Fruit fly (Drosophila melanogaster) whole organism, embryonic: Measurements from ENCODE around the gene CG11843.

Experiments used
- ATbp ChIP-seq: fragments of 200-800 bp; sonication (Bioruptor generic); optimal IDR thresholded peaks from 2 replicates; lab custom pipeline; 2017; ENCODE audit warnings: missing biosample characterization, mild to moderate bottlenecking, missing genetic modification characterization, missing genetic modification reagents
- B-H1 ChIP-seq: fragments of 200-800 bp; sonication (Bioruptor generic); IDR thresholded peaks from 3 replicates; pipeline ENCODE4 v1.3.6; 2022; ENCODE audit warnings: missing biosample characterization, missing genetic modification characterization
- Bgb ChIP-seq: fragments of 200-800 bp; sonication (Bioruptor generic); IDR thresholded peaks from 2 replicates; pipeline ENCODE4 v1.3.6; 2022; ENCODE audit warnings: missing biosample characterization, missing genetic modification characterization; ENCODE audit not compliant: partially characterized antibody
- CG10267 ChIP-seq: fragments of 200-800 bp; sonication (Bioruptor generic); optimal IDR thresholded peaks from 2 replicates; lab custom pipeline; 2018; ENCODE audit warnings: missing biosample characterization, mild to moderate bottlenecking, missing genetic modification characterization, moderate library complexity
- CG10979 ChIP-seq: fragments of 200-800 bp; sonication (Bioruptor generic); optimal IDR thresholded peaks from 2 replicates; lab custom pipeline; 2018; ENCODE audit warnings: missing biosample characterization, mild to moderate bottlenecking, missing genetic modification characterization, moderate library complexity
- CG11723 ChIP-seq: fragments of 200-800 bp; sonication (Bioruptor generic); optimal IDR thresholded peaks from 2 replicates; lab custom pipeline; 2017; ENCODE audit warnings: missing biosample characterization, mild to moderate bottlenecking, missing genetic modification characterization
- CG14441 ChIP-seq: fragments of 200-800 bp; sonication (Bioruptor generic); IDR thresholded peaks from 2 replicates; pipeline ENCODE4 v1.3.6; 2022; ENCODE audit warnings: missing biosample characterization, missing genetic modification characterization
- CG18619 ChIP-seq: fragments of 200-800 bp; sonication (Bioruptor generic); optimal IDR thresholded peaks from 3 replicates; lab custom pipeline; 2017; ENCODE audit warnings: missing biosample characterization, mild to moderate bottlenecking, missing genetic modification characterization
- CG2120 ChIP-seq: fragments of 200-800 bp; sonication (Bioruptor generic); optimal IDR thresholded peaks from 3 replicates; lab custom pipeline; 2016; ENCODE audit warnings: missing biosample characterization, missing genetic modification characterization
- CG2129 ChIP-seq: fragments of 200-800 bp; sonication (Bioruptor generic); IDR thresholded peaks from 2 replicates; pipeline ENCODE4 v1.3.6; 2022; ENCODE audit warnings: missing biosample characterization, missing genetic modification characterization; ENCODE audit not compliant: partially characterized antibody
- CG2678 ChIP-seq: fragments of 200-800 bp; sonication (Bioruptor generic); optimal IDR thresholded peaks from 3 replicates; lab custom pipeline; 2019; ENCODE audit warnings: missing biosample characterization, mild to moderate bottlenecking, missing genetic modification characterization, moderate library complexity
- CG30020 ChIP-seq: fragments of 200-800 bp; optimal IDR thresholded peaks from 2 replicates; lab custom pipeline; 2019; ENCODE audit warnings: missing biosample characterization, mild to moderate bottlenecking, missing genetic modification characterization, moderate library complexity
- CG3065 ChIP-seq: fragments of 200-800 bp; sonication (Bioruptor generic); optimal IDR thresholded peaks from 2 replicates; lab custom pipeline; 2016; ENCODE audit warnings: missing biosample characterization, missing genetic modification characterization
- CG32532 ChIP-seq: fragments of 200-800 bp; sonication (Bioruptor generic); IDR thresholded peaks from 2 replicates; pipeline ENCODE4 v1.3.6; 2022; ENCODE audit warnings: missing biosample characterization, missing genetic modification characterization
- CG3995 ChIP-seq: fragments of 200-800 bp; sonication (Bioruptor generic); optimal IDR thresholded peaks from 3 replicates; lab custom pipeline; 2016; ENCODE audit warnings: missing biosample characterization, missing genetic modification characterization
- CG5180 ChIP-seq: fragments of 200-800 bp; sonication (Bioruptor generic); optimal IDR thresholded peaks from 3 replicates; lab custom pipeline; 2017; ENCODE audit warnings: missing biosample characterization, missing genetic modification characterization, mild to moderate bottlenecking, moderate library complexity, missing genetic modification reagents
- CG7271 ChIP-seq: fragments of 200-800 bp; sonication (Bioruptor generic); optimal IDR thresholded peaks from 2 replicates; lab custom pipeline; 2018; ENCODE audit warnings: missing biosample characterization, mild to moderate bottlenecking, missing genetic modification characterization, moderate library complexity
- CG7357 ChIP-seq: fragments of 200-800 bp; sonication (Bioruptor generic); IDR thresholded peaks from 3 replicates; pipeline ENCODE4 v1.3.6; 2022; ENCODE audit warnings: missing biosample characterization, missing genetic modification characterization
- CG7745 ChIP-seq: fragments of 200-800 bp; sonication (Bioruptor generic); optimal IDR thresholded peaks from 2 replicates; lab custom pipeline; 2018; ENCODE audit warnings: missing biosample characterization, mild to moderate bottlenecking, missing genetic modification characterization, moderate library complexity
- CG8089 ChIP-seq: fragments of 200-800 bp; sonication (Bioruptor generic); optimal IDR thresholded peaks from 3 replicates; lab custom pipeline; 2016; ENCODE audit warnings: missing biosample characterization, missing genetic modification characterization
- CG8388 ChIP-seq: fragments of 200-800 bp; sonication (Bioruptor generic); optimal IDR thresholded peaks from 2 replicates; lab custom pipeline; 2019; ENCODE audit warnings: missing biosample characterization, mild to moderate bottlenecking, missing genetic modification characterization, moderate library complexity
- CG8944 ChIP-seq: fragments of 200-800 bp; sonication (Bioruptor generic); optimal IDR thresholded peaks from 3 replicates; lab custom pipeline; 2016; ENCODE audit warnings: missing biosample characterization, missing genetic modification characterization
- CG9932 ChIP-seq: fragments of 200-800 bp; sonication (Bioruptor generic); IDR thresholded peaks from 2 replicates; pipeline ENCODE4 v1.3.6; 2022; ENCODE audit warnings: missing biosample characterization, missing genetic modification characterization
- Fer2 ChIP-seq: fragments of 200-800 bp; sonication (Bioruptor generic); optimal IDR thresholded peaks from 2 replicates; lab custom pipeline; 2018; ENCODE audit warnings: missing biosample characterization, mild to moderate bottlenecking, missing genetic modification characterization, moderate library complexity
- H15 ChIP-seq: fragments of 200-800 bp; sonication (Bioruptor generic); IDR thresholded peaks from 3 replicates; pipeline ENCODE4 v1.3.6; 2022; ENCODE audit warnings: missing biosample characterization, missing genetic modification characterization
- Hmr ChIP-seq: fragments of 200-800 bp; sonication (Bioruptor generic); optimal IDR thresholded peaks from 3 replicates; lab custom pipeline; 2017; ENCODE audit warnings: mild to moderate bottlenecking, missing biosample characterization, missing genetic modification reagents, missing genetic modification characterization
- Nf-YB ChIP-seq: fragments of 200-800 bp; sonication (Bioruptor generic); optimal IDR thresholded peaks from 3 replicates; lab custom pipeline; 2019; ENCODE audit warnings: missing biosample characterization, mild to moderate bottlenecking, missing genetic modification characterization, moderate library complexity
- Oaz ChIP-seq: fragments of 200-800 bp; sonication (Bioruptor generic); IDR thresholded peaks from 2 replicates; pipeline ENCODE4 v1.3.6; 2022; ENCODE audit warnings: missing biosample characterization, missing genetic modification characterization
- Ravus ChIP-seq: fragments of 200-800 bp; sonication (Bioruptor generic); IDR thresholded peaks from 2 replicates; pipeline ENCODE4 v1.3.6; 2022; ENCODE audit warnings: missing biosample characterization, missing genetic modification characterization
- Rx ChIP-seq: fragments of 200-800 bp; sonication (Bioruptor generic); IDR thresholded peaks from 2 replicates; pipeline ENCODE4 v1.3.6; 2022; ENCODE audit warnings: missing biosample characterization, missing genetic modification characterization
- Ssrp ChIP-seq: fragments of 200-800 bp; sonication (Bioruptor generic); optimal IDR thresholded peaks from 2 replicates; lab custom pipeline; 2018; ENCODE audit warnings: missing biosample characterization, mild to moderate bottlenecking, missing genetic modification characterization, moderate library complexity
- Vsx1 ChIP-seq: fragments of 200-800 bp; sonication (Bioruptor generic); optimal IDR thresholded peaks from 2 replicates; lab custom pipeline; 2017; ENCODE audit warnings: missing biosample characterization, mild to moderate bottlenecking, missing genetic modification characterization, missing genetic modification reagents
- Xrp1 ChIP-seq: fragments of 200-800 bp; sonication (Bioruptor generic); IDR thresholded peaks from 2 replicates; pipeline ENCODE4 v1.3.6; 2022; ENCODE audit warnings: missing biosample characterization, missing genetic modification characterization
- YL-1 ChIP-seq: fragments of 200-800 bp; sonication (Bioruptor generic); optimal IDR thresholded peaks from 3 replicates; lab custom pipeline; 2017; ENCODE audit warnings: missing biosample characterization, mild to moderate bottlenecking, missing genetic modification characterization
- bbx ChIP-seq: fragments of 200-800 bp; sonication (Bioruptor generic); IDR thresholded peaks from 2 replicates; pipeline ENCODE4 v1.3.6; 2022; ENCODE audit warnings: missing biosample characterization, missing genetic modification characterization; ENCODE audit not compliant: partially characterized antibody
- h ChIP-seq: fragments of >200 bp; optimal IDR thresholded peaks from 2 replicates; lab custom pipeline; 2017
- hth ChIP-seq: fragments of >200 bp; optimal IDR thresholded peaks from 2 replicates; lab custom pipeline; 2017; ENCODE audit warnings: inconsistent platforms
- kay ChIP-seq: fragments of 200-800 bp; sonication (Bioruptor generic); optimal IDR thresholded peaks from 2 replicates; lab custom pipeline; 2016; ENCODE audit warnings: missing biosample characterization, missing genetic modification characterization
- ken ChIP-seq: fragments of 200-800 bp; sonication (Bioruptor generic); IDR thresholded peaks from 3 replicates; pipeline ENCODE4 v1.3.6; 2022; ENCODE audit warnings: missing biosample characterization, missing genetic modification characterization
- mld ChIP-seq: fragments of 200-800 bp; sonication (Bioruptor generic); IDR thresholded peaks from 3 replicates; pipeline ENCODE4 v1.3.6; 2022; ENCODE audit warnings: missing biosample characterization, missing genetic modification characterization; ENCODE audit not compliant: partially characterized antibody
- oc ChIP-seq: fragments of 200-800 bp; sonication (Bioruptor generic); optimal IDR thresholded peaks from 2 replicates; lab custom pipeline; 2018; ENCODE audit warnings: missing biosample characterization, mild to moderate bottlenecking, missing genetic modification characterization, moderate library complexity
- pan ChIP-seq, 4 experiments: fragments of >200 bp in 3 of 4; fragments of 200-800 bp in 1 of 4; sonication (Bioruptor generic) in 1 of 4; optimal IDR thresholded peaks in 3 of 4; IDR thresholded peaks in 1 of 4; 2 replicates each; pipeline versions ENCODE4 v1.3.6 to Lab custom; 2017 to 2022; ENCODE audit warnings: missing biosample characterization in 2 of 4, missing genetic modification characterization in 2 of 4, mixed read lengths in 1 of 4
- prd ChIP-seq, 3 experiments: fragments of >200 bp in 2 of 3; fragments of 200-800 bp in 1 of 3; sonication (Bioruptor generic) in 1 of 3; optimal IDR thresholded peaks in 2 of 3; IDR thresholded peaks in 1 of 3; 2 replicates in 2 of 3; 3 replicates in 1 of 3; pipeline versions ENCODE4 v1.3.6 to Lab custom; 2017 to 2022; ENCODE audit warnings: missing biosample characterization in 1 of 3, missing genetic modification characterization in 1 of 3
- sug ChIP-seq: fragments of 200-800 bp; optimal IDR thresholded peaks from 2 replicates; lab custom pipeline; 2019; ENCODE audit warnings: missing biosample characterization, mild to moderate bottlenecking, missing genetic modification characterization, moderate library complexity
- tin ChIP-seq: fragments of 200-800 bp; sonication (Bioruptor generic); optimal IDR thresholded peaks from 3 replicates; lab custom pipeline; 2016; ENCODE audit warnings: missing biosample characterization, missing genetic modification characterization
- tll ChIP-seq, 2 experiments: fragments of 200-800 bp in 1 of 2; fragments of >200 bp in 1 of 2; sonication (Bioruptor generic) in 1 of 2; optimal IDR thresholded peaks; 2 replicates each; lab custom pipeline; 2017 to 2019; ENCODE audit warnings: missing biosample characterization in 2 of 2, missing genetic modification characterization in 2 of 2, mild to moderate bottlenecking in 1 of 2, moderate library complexity in 1 of 2
- usp ChIP-seq: fragments of >200 bp; optimal IDR thresholded peaks from 2 replicates; lab custom pipeline; 2017; ENCODE audit warnings: missing biosample characterization, missing genetic modification characterization
- wek ChIP-seq: fragments of 200-800 bp; sonication (Bioruptor generic); optimal IDR thresholded peaks from 3 replicates; lab custom pipeline; 2018; ENCODE audit warnings: missing biosample characterization, mild to moderate bottlenecking, missing genetic modification characterization, moderate library complexity
- yki ChIP-seq: fragments of >200 bp; optimal IDR thresholded peaks from 3 replicates; lab custom pipeline; 2018
- zen ChIP-seq: fragments of 200-800 bp; sonication (Bioruptor generic); optimal IDR thresholded peaks from 3 replicates; lab custom pipeline; 2018; ENCODE audit warnings: missing biosample characterization, mild to moderate bottlenecking, missing genetic modification characterization, moderate library complexity

Gene CG11843

DNA sequence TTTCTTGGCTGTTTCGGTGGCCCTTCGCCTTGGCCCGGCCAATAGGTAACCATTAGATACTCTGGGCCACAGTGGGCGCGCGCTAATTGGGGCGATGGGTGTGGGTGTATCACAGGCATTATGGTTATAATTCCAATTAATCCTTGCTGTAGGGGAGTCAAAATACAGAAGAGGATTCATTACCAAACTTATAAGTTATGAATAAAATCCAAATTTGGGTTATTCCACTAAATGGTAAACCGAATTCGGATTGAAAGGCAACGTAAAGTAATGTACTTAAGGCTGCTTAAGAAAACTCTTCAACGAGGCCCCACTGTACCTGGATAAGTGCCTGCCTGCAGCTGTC is 35.5 kb downstream of the CG11843 start (continued):
- no peak for TF ChIP-seq Vsx1 (GFP tag; lab: Kevin White, UChicago)
- TF ChIP-seq YL-1 (GFP tag; lab: Kevin White, UChicago) = no peak
- no peak for TF ChIP-seq Bgb (GFP tag; lab: Robert Waterston, UW)
- TF ChIP-seq CG5180 (GFP tag; lab: Kevin White, UChicago) = no peak
- no peak for TF ChIP-seq ken (GFP tag; lab: Robert Waterston, UW)
- TF ChIP-seq sug (tag; lab: Kevin White, UChicago) = no peak
- TF ChIP-seq CG11723 = no peak
- TF ChIP-seq hth (lab: Kevin White, UChicago) = no peak
- peak; percentile 33 for TF ChIP-seq zen (tag; lab: Kevin White, UChicago)
- TF ChIP-seq CG3995 (GFP tag; lab: Kevin White, UChicago) = no peak
- TF ChIP-seq CG10979 (tag; lab: Kevin White, UChicago) = peak; percentile 43
- no peak for TF ChIP-seq CG7271
- TF ChIP-seq CG8944 = peak; percentile 35
- no peak for TF ChIP-seq CG18619 (GFP tag; lab: Kevin White, UChicago)
- TF ChIP-seq Nf-YB (GFP tag; lab: Kevin White, UChicago) = no peak
- TF ChIP-seq CG8089 (GFP tag; lab: Kevin White, UChicago) = no peak
- TF ChIP-seq ATbp (GFP tag; lab: Kevin White, UChicago) = no peak
- TF ChIP-seq CG9932 = no peak
- no peak for TF ChIP-seq bbx (GFP tag; lab: Robert Waterston, UW)
- TF ChIP-seq wek = no peak
- no peak for TF ChIP-seq pan (optimal IDR thresholded peaks at IDR 0.05; lab: Kevin White, UChicago)
- TF ChIP-seq pan (GFP tag; optimal IDR thresholded peaks at IDR 0.05 in 1 of 2, IDR thresholded peaks at IDR 0.05 in 1 of 2) = no peak
- TF ChIP-seq prd (optimal IDR thresholded peaks at IDR 0.05; lab: Kevin White, UChicago) = no peak
- TF ChIP-seq prd (GFP tag; IDR thresholded peaks at IDR 0.05; lab: Robert Waterston, UW) = peak; percentile 65; the same call in 1 of the 3 replicates
- TF ChIP-seq CG7357 (GFP tag; lab: Robert Waterston, UW) = peak; percentile 50; the same call in 1 of the 3 replicates
- no peak for TF ChIP-seq CG30020 (tag; lab: Kevin White, UChicago)
- no peak for TF ChIP-seq mld (GFP tag; lab: Robert Waterston, UW)
- TF ChIP-seq CG32532 (GFP tag; lab: Robert Waterston, UW) = peak; percentile 67
- TF ChIP-seq CG14441 (GFP tag; lab: Robert Waterston, UW) = peak; percentile 30; the same call in 1 of the 2 replicates
- no peak for TF ChIP-seq Oaz (GFP tag; lab: Robert Waterston, UW)
- no peak for TF ChIP-seq yki (lab: Kevin White, UChicago)
- TF ChIP-seq Ssrp = no peak
- no peak for TF ChIP-seq tll (GFP tag; optimal IDR thresholded peaks at IDR 0.05; lab: Kevin White, UChicago)
- TF ChIP-seq CG10267 (tag; lab: Kevin White, UChicago) = peak; percentile 39
- no peak for TF ChIP-seq Rx (GFP tag; lab: Robert Waterston, UW)
- peak; percentile 34 for TF ChIP-seq Fer2 (tag; lab: Kevin White, UChicago)
- peak; percentile 30; the same call in 2 of the 3 replicates for TF ChIP-seq B-H1
- TF ChIP-seq oc (tag; lab: Kevin White, UChicago) = peak; percentile 26
- TF ChIP-seq kay = no peak
- TF ChIP-seq CG2120 (GFP tag; lab: Kevin White, UChicago) = no peak
- no peak for TF ChIP-seq CG8388 (GFP tag; lab: Kevin White, UChicago)
- TF ChIP-seq CG3065 (GFP tag; lab: Kevin White, UChicago) = no peak
- no peak for TF ChIP-seq h
- TF ChIP-seq tin (GFP tag; lab: Kevin White, UChicago) = peak; percentile 55
- TF ChIP-seq Hmr (GFP tag; lab: Kevin White, UChicago) = peak; percentile 14
- 0 out of 3 replicates have a peak, but pooled peaks have one; percentile 17 for TF ChIP-seq H15 (GFP tag; lab: Robert Waterston, UW)
- TF ChIP-seq Ravus (GFP tag; lab: Robert Waterston, UW) = no peak
- TF ChIP-seq Xrp1 = peak; percentile 71
- no peak for TF ChIP-seq usp (GFP tag; lab: Kevin White, UChicago)
- no peak for TF ChIP-seq CG7745
- no peak for TF ChIP-seq CG2129 (GFP tag; lab: Robert Waterston, UW)
- TF ChIP-seq CG2678 (tag; lab: Kevin White, UChicago) = peak; percentile 75
